Fruit fly (Drosophila melanogaster) whole organism, prepupa: ENCODE data around the gene CG13113.

Experiments used
- CG11902 ChIP-seq: fragments of 200-800 bp; sonication (Bioruptor generic); optimal IDR thresholded peaks from 3 replicates; lab custom pipeline; 2016; ENCODE audit warnings: missing biosample characterization, missing genetic modification characterization
- Hr4 ChIP-seq: fragments of 200-800 bp; sonication (Bioruptor generic); optimal IDR thresholded peaks from 3 replicates; lab custom pipeline; 2016; ENCODE audit warnings: missing biosample characterization, missing genetic modification characterization
- acj6 ChIP-seq: fragments of 200-800 bp; sonication (Bioruptor generic); optimal IDR thresholded peaks from 3 replicates; lab custom pipeline; 2016; ENCODE audit warnings: missing biosample characterization, missing genetic modification characterization
- pdm3 ChIP-seq: fragments of 200-800 bp; sonication (Bioruptor generic); optimal IDR thresholded peaks from 3 replicates; lab custom pipeline; 2016; ENCODE audit warnings: missing biosample characterization, missing genetic modification characterization
- topi ChIP-seq: fragments of 200-800 bp; sonication (Bioruptor generic); optimal IDR thresholded peaks from 3 replicates; lab custom pipeline; 2016; ENCODE audit warnings: missing biosample characterization, missing genetic modification characterization
- vri ChIP-seq: fragments of 200-800 bp; sonication (Bioruptor generic); optimal IDR thresholded peaks from 3 replicates; lab custom pipeline; 2016; ENCODE audit warnings: missing biosample characterization, mild to moderate bottlenecking, missing genetic modification characterization

- no peak for TF ChIP-seq pdm3
- no peak for TF ChIP-seq acj6 (GFP tag; lab: Kevin White, UChicago)
- no peak for TF ChIP-seq CG11902 (GFP tag; lab: Kevin White, UChicago)
- TF ChIP-seq Hr4 (GFP tag; lab: Kevin White, UChicago): no peak
- no peak for TF ChIP-seq topi (GFP tag; lab: Kevin White, UChicago)
- no peak for TF ChIP-seq vri (GFP tag; lab: Kevin White, UChicago)
Measured at dm6 chr2L:9562713-9563112, 18.7 kb downstream of the CG13113 start.
